Fruit fly (Drosophila melanogaster): Measurements from ENCODE around the gene hng3.
A peak's percentile ranks its signal among the peaks of the same experiment; 100 is the strongest.

DNA sequence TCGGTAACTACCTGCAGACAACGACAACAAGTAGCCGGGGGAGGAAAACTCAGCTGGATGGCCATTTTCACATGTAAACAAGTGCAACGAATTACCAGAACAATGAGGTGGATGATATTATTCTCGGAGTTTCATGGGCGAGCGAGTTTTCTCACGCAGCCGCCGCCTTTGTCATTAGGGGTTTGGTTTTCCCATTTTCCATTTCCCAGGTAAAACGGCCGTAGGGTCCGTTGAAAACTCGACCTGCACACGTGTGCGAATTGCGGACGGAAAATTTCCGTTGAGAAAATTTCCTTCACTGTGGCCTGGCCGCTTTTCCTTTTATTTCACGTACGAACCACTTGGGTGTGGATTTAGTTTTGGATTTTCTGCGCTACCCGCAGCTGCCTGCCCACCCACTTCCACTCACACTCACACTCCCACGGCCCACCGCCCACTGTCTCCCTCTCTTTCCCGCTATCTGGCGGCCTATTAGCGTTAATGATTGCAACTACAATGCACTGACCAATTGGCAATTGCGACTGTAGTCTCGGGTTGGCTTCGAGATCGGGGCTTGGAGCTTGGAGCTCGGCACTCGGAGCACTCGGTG is 1.6 kb downstream of the hng3 start:
- no peak for TF ChIP-seq Stat92E (GFP tag; optimal IDR thresholded peaks at IDR 0.05)
- TF ChIP-seq grn (GFP tag; optimal IDR thresholded peaks at IDR 0.05) = no peak
- no peak for TF ChIP-seq CG5180 (GFP tag; optimal IDR thresholded peaks at IDR 0.05)
- peak; percentile 89 for TF ChIP-seq CG15479 (GFP tag; optimal IDR thresholded peaks at IDR 0.05)
- peak; percentile 62 for TF ChIP-seq chn (GFP tag; optimal IDR thresholded peaks at IDR 0.05)
- TF ChIP-seq CG8765 (GFP tag; IDR thresholded peaks at IDR 0.05) = no peak
- no peak for TF ChIP-seq CG4360 (GFP tag; IDR thresholded peaks at IDR 0.05)
- TF ChIP-seq CG8388 (GFP tag; optimal IDR thresholded peaks at IDR 0.05) = no peak

Data from whole organism, embryonic.